Worm (Caenorhabditis elegans) whole organism, L2 larva: Measurements from ENCODE around the gene ttr-3.

ENCODE experiments used
- C34F6.9 ChIP-seq: fragments of 150-350 bp; optimal IDR thresholded peaks from 2 replicates; lab custom pipeline; 2014; ENCODE audit warnings: missing biosample characterization, missing genetic modification characterization
- F13H6.1 ChIP-seq: sonication (generic microtip); optimal IDR thresholded peaks from 2 replicates; lab custom pipeline; 2016; ENCODE audit warnings: missing genetic modification characterization, missing compliant biosample characterization
- R02D3.7 ChIP-seq: fragments of 150-350 bp; optimal IDR thresholded peaks from 2 replicates; lab custom pipeline; 2014; ENCODE audit warnings: missing biosample characterization, missing genetic modification characterization
- Y55F3AM.14 ChIP-seq: fragments of 200-800 bp; sonication (Bioruptor generic); optimal IDR thresholded peaks from 2 replicates; lab custom pipeline; 2018; ENCODE audit warnings: mild to moderate bottlenecking, missing genetic modification characterization, missing compliant biosample characterization
- ZK546.5 ChIP-seq: sonication (generic microtip); optimal IDR thresholded peaks from 2 replicates; lab custom pipeline; 2017; ENCODE audit warnings: missing biosample characterization, missing genetic modification characterization
- alr-1 ChIP-seq: fragments of 150-350 bp; optimal IDR thresholded peaks from 2 replicates; lab custom pipeline; 2014; ENCODE audit warnings: missing biosample characterization, missing genetic modification characterization
- aly-2 ChIP-seq: fragments of 150-350 bp; optimal IDR thresholded peaks from 2 replicates; lab custom pipeline; 2014; ENCODE audit warnings: missing biosample characterization, missing genetic modification characterization
- ama-1 ChIP-seq: fragments of 150-350 bp; optimal IDR thresholded peaks from 2 replicates; lab custom pipeline; 2018; ENCODE audit warnings: inconsistent platforms
- blmp-1 ChIP-seq: sonication (generic microtip); optimal IDR thresholded peaks from 2 replicates; lab custom pipeline; 2017; ENCODE audit warnings: missing genetic modification characterization, mild to moderate bottlenecking, missing compliant biosample characterization, antibody characterized with exemption, moderate library complexity; ENCODE audit not compliant: insufficient read depth
- ceh-16 ChIP-seq: fragments of 150-350 bp; optimal IDR thresholded peaks from 2 replicates; lab custom pipeline; 2014; ENCODE audit warnings: missing biosample characterization, missing genetic modification characterization
- ceh-82 ChIP-seq: fragments of 150-350 bp; optimal IDR thresholded peaks from 2 replicates; lab custom pipeline; 2014; ENCODE audit warnings: missing biosample characterization, missing genetic modification characterization
- dmd-4 ChIP-seq: sonication (generic microtip); optimal IDR thresholded peaks from 2 replicates; lab custom pipeline; 2017; ENCODE audit warnings: missing biosample characterization, missing genetic modification characterization
- egl-27 ChIP-seq: sonication (generic microtip); optimal IDR thresholded peaks from 3 replicates; lab custom pipeline; 2017; ENCODE audit warnings: missing biosample characterization, missing genetic modification reagents, missing genetic modification characterization
- elt-1 ChIP-seq: fragments of 150-350 bp; optimal IDR thresholded peaks from 2 replicates; lab custom pipeline; 2014; ENCODE audit warnings: missing biosample characterization, missing genetic modification characterization
- fos-1 ChIP-seq: fragments of 150-350 bp; optimal IDR thresholded peaks from 2 replicates; lab custom pipeline; 2014; ENCODE audit warnings: missing biosample characterization, missing genetic modification characterization
- gmeb-1 ChIP-seq: fragments of 150-350 bp; optimal IDR thresholded peaks from 2 replicates; lab custom pipeline; 2014; ENCODE audit warnings: missing biosample characterization, missing genetic modification characterization
- lin-11 ChIP-seq: fragments of 150-350 bp; sonication (generic microtip); optimal IDR thresholded peaks from 2 replicates; lab custom pipeline; 2014; ENCODE audit warnings: missing biosample characterization, missing genetic modification characterization, inconsistent platforms, mixed read lengths
- lsy-2 ChIP-seq, 2 experiments: fragments of 150-350 bp in 1 of 2; sonication (generic microtip) in 1 of 2; optimal IDR thresholded peaks; 2 replicates each; lab custom pipeline; 2014 to 2017; ENCODE audit warnings: missing biosample characterization in 2 of 2, missing genetic modification characterization in 2 of 2
- mbf-1 ChIP-seq: sonication (generic microtip); optimal IDR thresholded peaks from 2 replicates; lab custom pipeline; 2017; ENCODE audit warnings: missing biosample characterization, missing genetic modification characterization
- mdl-1 ChIP-seq, 2 experiments: fragments of 150-350 bp in 1 of 2; sonication (generic microtip) in 1 of 2; optimal IDR thresholded peaks; 2 replicates each; lab custom pipeline; 2017; ENCODE audit warnings: missing biosample characterization in 2 of 2, missing genetic modification characterization in 2 of 2
- nhr-11 ChIP-seq: fragments of 150-350 bp; optimal IDR thresholded peaks from 2 replicates; lab custom pipeline; 2014; ENCODE audit warnings: missing biosample characterization, missing genetic modification characterization
- nhr-21 ChIP-seq: fragments of 150-350 bp; optimal IDR thresholded peaks from 2 replicates; lab custom pipeline; 2014; ENCODE audit warnings: missing biosample characterization, missing genetic modification characterization
- nhr-237 ChIP-seq: fragments of 150-350 bp; optimal IDR thresholded peaks from 2 replicates; lab custom pipeline; 2014; ENCODE audit warnings: missing biosample characterization, missing genetic modification characterization
- nhr-25 ChIP-seq: fragments of 150-350 bp; sonication (generic microtip); optimal IDR thresholded peaks from 3 replicates; lab custom pipeline; 2014; ENCODE audit warnings: missing biosample characterization, missing genetic modification characterization
- nhr-6 ChIP-seq: fragments of 150-350 bp; optimal IDR thresholded peaks from 2 replicates; lab custom pipeline; 2014; ENCODE audit warnings: missing biosample characterization, missing genetic modification characterization
- peb-1 ChIP-seq: fragments of 150-350 bp; optimal IDR thresholded peaks from 2 replicates; lab custom pipeline; 2014; ENCODE audit warnings: missing biosample characterization, missing genetic modification characterization
- skn-1 ChIP-seq: sonication (generic microtip); optimal IDR thresholded peaks from 2 replicates; lab custom pipeline; 2017; ENCODE audit warnings: missing biosample characterization, missing genetic modification characterization
- sma-3 ChIP-seq: sonication (generic microtip); optimal IDR thresholded peaks from 2 replicates; lab custom pipeline; 2016; ENCODE audit warnings: missing genetic modification reagents, missing genetic modification characterization, missing compliant biosample characterization
- sma-9 ChIP-seq, 2 experiments: fragments of 150-350 bp in 1 of 2; sonication (generic microtip) in 1 of 2; optimal IDR thresholded peaks; 2 replicates each; lab custom pipeline; 2014 to 2016; ENCODE audit warnings: missing genetic modification characterization in 2 of 2, mild to moderate bottlenecking in 1 of 2, missing biosample characterization in 1 of 2, missing compliant biosample characterization in 1 of 2, missing genetic modification reagents in 1 of 2, moderate library complexity in 1 of 2
- snpc-4 ChIP-seq: fragments of 150-350 bp; optimal IDR thresholded peaks from 2 replicates; lab custom pipeline; 2014; ENCODE audit warnings: missing biosample characterization, missing genetic modification characterization
- unc-55 ChIP-seq: fragments of 150-350 bp; sonication (generic microtip); optimal IDR thresholded peaks from 3 replicates; lab custom pipeline; 2014; ENCODE audit warnings: missing biosample characterization, missing genetic modification reagents, missing genetic modification characterization
- unc-62 ChIP-seq: fragments of 150-350 bp; optimal IDR thresholded peaks from 2 replicates; lab custom pipeline; 2014; ENCODE audit warnings: missing biosample characterization, missing genetic modification reagents, missing genetic modification characterization
- ztf-1 ChIP-seq: fragments of 200-800 bp; sonication (Bioruptor generic); conservative IDR thresholded peaks from 2 replicates; pipeline ENCODE4 v1.3.6; 2022; ENCODE audit warnings: missing genetic modification characterization, missing compliant biosample characterization
- ztf-11 ChIP-seq: sonication (generic microtip); optimal IDR thresholded peaks from 2 replicates; lab custom pipeline; 2017; ENCODE audit warnings: missing biosample characterization, missing genetic modification characterization
- ztf-4 ChIP-seq: fragments of 150-350 bp; optimal IDR thresholded peaks from 2 replicates; lab custom pipeline; 2014; ENCODE audit warnings: missing biosample characterization, missing genetic modification characterization

ttr-3 gene

ce11 chrIII:9946806-9947419, 20.4 kb upstream of the ttr-3 start, which contains the start of gene K03H1.7:
Gene K03H1.7, plus strand, starts transcription at chrIII:9947405.
- TF ChIP-seq alr-1 (tag; lab: Kevin White, UChicago) (no peak), gmeb-1 (tag; lab: Kevin White, UChicago) (peak; percentile 54), ztf-11 (tag; lab: Kevin White, UChicago) (no peak), nhr-11 (no peak), F13H6.1 (tag; lab: Kevin White, UChicago) (no peak), ZK546.5 (no peak)

DNA sequence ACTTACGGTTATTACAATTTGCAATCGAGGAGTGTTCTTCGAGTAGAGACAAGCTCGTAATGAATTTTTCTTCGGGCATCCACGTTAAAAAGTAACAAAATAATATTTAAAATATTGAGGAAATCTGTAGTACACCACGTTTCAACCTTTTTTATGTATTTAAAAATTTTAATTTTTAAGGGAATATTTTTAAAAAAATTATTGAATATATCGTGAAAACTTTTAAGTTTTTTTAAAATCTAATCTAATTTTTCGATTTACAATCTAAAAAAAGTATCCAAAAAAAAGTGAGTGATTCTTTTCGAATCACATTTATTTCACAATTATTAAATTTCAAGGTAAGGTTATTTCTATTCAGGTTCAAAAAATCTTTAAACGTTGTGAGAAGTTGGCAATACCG, 18.2 kb upstream of the ttr-3 start, which contains the start of gene gln-2:
gln-2 (minus strand) TSS at position 101 of the 400 bp plus-strand sequence.
- TF ChIP-seq unc-55 (GFP tag; lab: Kevin White, UChicago) (no peak), snpc-4 (tag; lab: Kevin White, UChicago) (no peak), lsy-2 (tag; optimal IDR thresholded peaks at IDR 0.05; lab: Kevin White, UChicago) (no peak)

DNA sequence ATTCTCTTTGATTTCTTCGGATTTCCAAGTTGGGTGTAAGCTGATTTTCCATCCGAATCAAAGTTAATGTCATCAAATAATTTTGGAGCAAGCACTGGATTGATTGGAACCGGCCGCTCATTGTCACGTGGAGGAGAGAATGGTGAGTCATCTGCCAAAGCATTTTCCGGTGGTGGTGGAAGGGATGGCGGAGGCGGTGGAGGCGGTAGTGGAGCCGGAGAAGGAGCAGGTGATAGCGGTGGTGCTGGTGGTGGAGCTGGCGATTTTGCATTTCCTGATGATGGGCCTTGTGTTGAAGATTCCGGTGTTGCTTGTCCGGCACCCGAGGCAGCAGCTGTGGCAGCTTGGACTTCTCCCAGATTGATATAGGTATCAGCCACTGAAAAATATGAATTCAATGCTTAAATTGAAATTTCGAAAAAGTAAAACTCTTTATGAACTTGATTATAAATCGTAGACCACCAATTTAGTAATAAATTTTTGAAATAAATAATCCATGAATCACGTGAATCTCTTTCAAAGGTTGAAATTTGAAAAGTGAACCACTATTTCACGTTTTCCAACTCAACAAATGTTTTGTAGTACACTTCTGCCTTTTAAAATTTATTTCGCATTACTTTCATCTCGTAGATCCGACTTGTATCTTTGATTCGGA, 14.6 kb upstream of the ttr-3 start, which contains the start of the genes K03H1.9 and K03H1.12:
K03H1.9 (minus strand) TSS at position 471 of the 655 bp plus-strand sequence.
K03H1.12 (plus strand) TSS at position 605 of the 655 bp plus-strand sequence.
- TF ChIP-seq nhr-6 (no peak), nhr-237 (tag; lab: Kevin White, UChicago) (no peak), sma-9 (GFP tag; optimal IDR thresholded peaks at IDR 0.05; lab: Kevin White, UChicago) (no peak), sma-9 (tag; optimal IDR thresholded peaks at IDR 0.05; lab: Kevin White, UChicago) (no peak), lin-11 (tag; lab: Kevin White, UChicago) (no peak), mbf-1 (tag; lab: Kevin White, UChicago) (no peak), blmp-1 (no peak), ama-1 (lab: Kevin White, UChicago) (no peak), peb-1 (tag; lab: Kevin White, UChicago) (no peak), unc-62 (no peak), R02D3.7 (tag; lab: Kevin White, UChicago) (no peak), ceh-16 (tag; lab: Kevin White, UChicago) (no peak), ZK546.5 (no peak), skn-1 (no peak), sma-3 (GFP tag; lab: Kevin White, UChicago) (no peak), ztf-4 (tag; lab: Kevin White, UChicago) (no peak), aly-2 (tag; lab: Kevin White, UChicago) (no peak)
- TF ChIP-seq, all 48 proteins: peak for 0

- TF ChIP-seq elt-1 (tag; lab: Kevin White, UChicago), result no peak
- no peak for TF ChIP-seq alr-1 (tag; lab: Kevin White, UChicago)
- no peak for TF ChIP-seq Y55F3AM.14 (GFP tag; lab: Kevin White, UChicago)
- no peak for TF ChIP-seq dmd-4 (tag; lab: Kevin White, UChicago)
- no peak for TF ChIP-seq egl-27
- no peak for TF ChIP-seq ztf-1 (GFP tag; lab: Robert Waterston, UW)
- TF ChIP-seq nhr-25 (tag; lab: Kevin White, UChicago), result no peak
- TF ChIP-seq ztf-4 (tag; lab: Kevin White, UChicago), result no peak
- no peak for TF ChIP-seq nhr-21
- no peak for TF ChIP-seq mdl-1 (tag; optimal IDR thresholded peaks at IDR 0.05; lab: Kevin White, UChicago)
- no peak for TF ChIP-seq blmp-1
- no peak for TF ChIP-seq ceh-82 (tag; lab: Kevin White, UChicago)
- TF ChIP-seq ztf-11 (tag; lab: Kevin White, UChicago), result no peak
- no peak for TF ChIP-seq unc-62
- TF ChIP-seq sma-9 (GFP tag; optimal IDR thresholded peaks at IDR 0.05; lab: Kevin White, UChicago), result no peak
- no peak for TF ChIP-seq sma-9 (tag; optimal IDR thresholded peaks at IDR 0.05; lab: Kevin White, UChicago)
- TF ChIP-seq C34F6.9 (tag; lab: Kevin White, UChicago), result no peak
- TF ChIP-seq ama-1 (lab: Kevin White, UChicago), result no peak
- no peak for TF ChIP-seq fos-1
- no peak for TF ChIP-seq sma-3 (GFP tag; lab: Kevin White, UChicago)
These were observed 5.5 kb upstream of the ttr-3 start, which contains the start of gene dec-7 for ce11 chrIII:9932091-9932490. Gene dec-7, plus strand, starts transcription at chrIII:9932398.
